Fruit fly (Drosophila melanogaster) whole organism, embryonic: ENCODE results near the gene CG15027.
A peak's percentile ranks its signal among the peaks of the same experiment; 100 is the strongest.

Experiments
- Antp ChIP-seq: fragments of 200-800 bp; sonication (Bioruptor generic); optimal IDR thresholded peaks from 3 replicates; lab custom pipeline; 2016; ENCODE audit warnings: missing biosample characterization, missing genetic modification characterization
- B-H2 ChIP-seq: fragments of 200-800 bp; sonication (Bioruptor generic); optimal IDR thresholded peaks from 2 replicates; lab custom pipeline; 2018; ENCODE audit warnings: missing biosample characterization, mild to moderate bottlenecking, missing genetic modification characterization
- BEAF-32 ChIP-seq: fragments of 200-800 bp; sonication (Bioruptor generic); optimal IDR thresholded peaks from 3 replicates; lab custom pipeline; 2017; ENCODE audit warnings: missing biosample characterization, missing genetic modification characterization, mild to moderate bottlenecking, moderate library complexity, missing genetic modification reagents
- CG10209 ChIP-seq: fragments of 200-800 bp; sonication (Bioruptor generic); optimal IDR thresholded peaks from 3 replicates; lab custom pipeline; 2017; ENCODE audit warnings: missing biosample characterization, mild to moderate bottlenecking, missing genetic modification characterization, missing genetic modification reagents
- CG11456 ChIP-seq: fragments of 200-800 bp; sonication (Bioruptor generic); IDR thresholded peaks from 3 replicates; pipeline ENCODE4 v1.3.6; 2022; ENCODE audit warnings: missing biosample characterization, missing genetic modification characterization
- CG12155 ChIP-seq: fragments of 200-800 bp; sonication (Bioruptor generic); optimal IDR thresholded peaks from 3 replicates; lab custom pipeline; 2016; ENCODE audit warnings: missing biosample characterization, missing genetic modification characterization
- CG12391 ChIP-seq: fragments of 200-800 bp; sonication (Bioruptor generic); optimal IDR thresholded peaks from 3 replicates; lab custom pipeline; 2018; ENCODE audit warnings: missing biosample characterization, mild to moderate bottlenecking, missing genetic modification characterization, moderate library complexity
- CG12659 ChIP-seq: fragments of 200-800 bp; sonication (Bioruptor generic); optimal IDR thresholded peaks from 3 replicates; lab custom pipeline; 2017; ENCODE audit warnings: mild to moderate bottlenecking, missing biosample characterization, missing genetic modification reagents, missing genetic modification characterization
- CG13287 ChIP-seq: fragments of 200-800 bp; sonication (Bioruptor generic); IDR thresholded peaks from 2 replicates; pipeline ENCODE4 v1.3.6; 2022; ENCODE audit warnings: missing biosample characterization, missing genetic modification characterization; ENCODE audit not compliant: partially characterized antibody
- CG13424 ChIP-seq: fragments of 200-800 bp; sonication (Bioruptor generic); optimal IDR thresholded peaks from 2 replicates; lab custom pipeline; 2019; ENCODE audit warnings: missing biosample characterization, mild to moderate bottlenecking, missing genetic modification characterization, moderate library complexity
- CG15479 ChIP-seq: fragments of 200-800 bp; sonication (Bioruptor generic); optimal IDR thresholded peaks from 3 replicates; lab custom pipeline; 2019; ENCODE audit warnings: missing biosample characterization, mild to moderate bottlenecking, missing genetic modification characterization, moderate library complexity
- CG17328 ChIP-seq: fragments of 200-800 bp; sonication (Bioruptor generic); IDR thresholded peaks from 2 replicates; pipeline ENCODE4 v1.3.6; 2022; ENCODE audit warnings: missing biosample characterization, missing genetic modification characterization
- CG17385 ChIP-seq: fragments of 200-800 bp; sonication (Bioruptor generic); optimal IDR thresholded peaks from 3 replicates; lab custom pipeline; 2018; ENCODE audit warnings: missing biosample characterization, mild to moderate bottlenecking, missing genetic modification characterization
- CG17802 ChIP-seq: fragments of 200-800 bp; sonication (Bioruptor generic); optimal IDR thresholded peaks from 2 replicates; lab custom pipeline; 2018; ENCODE audit warnings: missing biosample characterization, mild to moderate bottlenecking, missing genetic modification characterization, moderate library complexity
- CG2678 ChIP-seq: fragments of 200-800 bp; sonication (Bioruptor generic); optimal IDR thresholded peaks from 3 replicates; lab custom pipeline; 2019; ENCODE audit warnings: missing biosample characterization, mild to moderate bottlenecking, missing genetic modification characterization, moderate library complexity
- CG3847 ChIP-seq: fragments of 200-800 bp; sonication (Bioruptor generic); IDR thresholded peaks from 2 replicates; pipeline ENCODE4 v1.3.6; 2022; ENCODE audit warnings: missing biosample characterization, missing genetic modification characterization
- CG4617 ChIP-seq: fragments of 200-800 bp; sonication (Bioruptor generic); optimal IDR thresholded peaks from 3 replicates; lab custom pipeline; 2016; ENCODE audit warnings: missing biosample characterization, missing genetic modification characterization, borderline replicate concordance
- CG7357 ChIP-seq: fragments of 200-800 bp; sonication (Bioruptor generic); IDR thresholded peaks from 3 replicates; pipeline ENCODE4 v1.3.6; 2022; ENCODE audit warnings: missing biosample characterization, missing genetic modification characterization
- CG7372 ChIP-seq: fragments of 200-800 bp; sonication (Bioruptor generic); IDR thresholded peaks from 2 replicates; pipeline ENCODE4 v1.3.6; 2022; ENCODE audit warnings: missing biosample characterization, missing genetic modification characterization
- CG8924 ChIP-seq: fragments of 200-800 bp; optimal IDR thresholded peaks from 3 replicates; lab custom pipeline; 2019; ENCODE audit warnings: missing biosample characterization, mild to moderate bottlenecking, missing genetic modification characterization, moderate library complexity
- CG9727 ChIP-seq: fragments of 200-800 bp; sonication (Bioruptor generic); optimal IDR thresholded peaks from 3 replicates; lab custom pipeline; 2017; ENCODE audit warnings: missing biosample characterization, mild to moderate bottlenecking, missing genetic modification characterization
- CG9932 ChIP-seq: fragments of 200-800 bp; sonication (Bioruptor generic); IDR thresholded peaks from 2 replicates; pipeline ENCODE4 v1.3.6; 2022; ENCODE audit warnings: missing biosample characterization, missing genetic modification characterization
- Dip2 ChIP-seq: fragments of 200-800 bp; sonication (Bioruptor generic); IDR thresholded peaks from 2 replicates; pipeline ENCODE4 v1.3.6; 2022; ENCODE audit warnings: missing biosample characterization, missing genetic modification characterization
- HLH3B ChIP-seq: fragments of 200-800 bp; sonication (Bioruptor generic); IDR thresholded peaks from 2 replicates; pipeline ENCODE4 v1.3.6; 2022; ENCODE audit warnings: missing biosample characterization, missing genetic modification characterization
- HLH4C ChIP-seq: fragments of 200-800 bp; sonication (Bioruptor generic); IDR thresholded peaks from 3 replicates; pipeline ENCODE4 v1.3.6; 2022; ENCODE audit warnings: missing biosample characterization, missing genetic modification characterization; ENCODE audit not compliant: partially characterized antibody
- Hmr ChIP-seq: fragments of 200-800 bp; sonication (Bioruptor generic); optimal IDR thresholded peaks from 3 replicates; lab custom pipeline; 2017; ENCODE audit warnings: mild to moderate bottlenecking, missing biosample characterization, missing genetic modification reagents, missing genetic modification characterization
- Jarid2 ChIP-seq: fragments of 200-800 bp; sonication (Bioruptor generic); optimal IDR thresholded peaks from 3 replicates; lab custom pipeline; 2017; ENCODE audit warnings: mild to moderate bottlenecking, missing biosample characterization, missing genetic modification reagents, missing genetic modification characterization
- MBD-R2 ChIP-seq: fragments of 200-800 bp; sonication (Bioruptor generic); IDR thresholded peaks from 2 replicates; pipeline ENCODE4 v1.3.6; 2022; ENCODE audit warnings: missing biosample characterization, missing genetic modification characterization
- Mes4 ChIP-seq: fragments of 200-800 bp; sonication (Bioruptor generic); optimal IDR thresholded peaks from 2 replicates; lab custom pipeline; 2016; ENCODE audit warnings: missing biosample characterization, missing genetic modification characterization
- Myb ChIP-seq: fragments of 200-800 bp; sonication (Bioruptor generic); optimal IDR thresholded peaks from 2 replicates; lab custom pipeline; 2016; ENCODE audit warnings: missing biosample characterization, missing genetic modification characterization
- NC2α ChIP-seq: fragments of 200-800 bp; sonication (Bioruptor generic); optimal IDR thresholded peaks from 2 replicates; lab custom pipeline; 2016; ENCODE audit warnings: missing biosample characterization, missing genetic modification characterization
- amos ChIP-seq: fragments of 200-800 bp; sonication (Bioruptor generic); IDR thresholded peaks from 2 replicates; pipeline ENCODE4 v1.3.6; 2022; ENCODE audit warnings: missing biosample characterization, missing genetic modification characterization; ENCODE audit not compliant: partially characterized antibody
- ash1 ChIP-seq: fragments of 200-800 bp; sonication (Bioruptor generic); optimal IDR thresholded peaks from 2 replicates; lab custom pipeline; 2018; ENCODE audit warnings: missing biosample characterization, mild to moderate bottlenecking, missing genetic modification characterization
- bsh ChIP-seq, 2 experiments: fragments of 200-800 bp; sonication (Bioruptor generic); optimal IDR thresholded peaks; 2 replicates each; lab custom pipeline; 2017 to 2018; ENCODE audit warnings: mild to moderate bottlenecking in 2 of 2, missing biosample characterization in 2 of 2, missing genetic modification characterization in 2 of 2, moderate library complexity in 1 of 2
- caup ChIP-seq: fragments of 200-800 bp; sonication (Bioruptor generic); optimal IDR thresholded peaks from 3 replicates; lab custom pipeline; 2017; ENCODE audit warnings: missing biosample characterization, mild to moderate bottlenecking, missing genetic modification characterization, moderate library complexity; ENCODE audit not compliant: severe bottlenecking
- chif ChIP-seq, 2 experiments: fragments of 200-800 bp; sonication (Bioruptor generic); optimal IDR thresholded peaks; 3 replicates each; lab custom pipeline; 2016; ENCODE audit warnings: missing biosample characterization in 2 of 2, missing genetic modification characterization in 2 of 2
- chn ChIP-seq: fragments of 200-800 bp; sonication (Bioruptor generic); optimal IDR thresholded peaks from 2 replicates; lab custom pipeline; 2016; ENCODE audit warnings: missing biosample characterization, missing genetic modification characterization
- ci ChIP-seq: fragments of 200-800 bp; sonication (Bioruptor generic); IDR thresholded peaks from 3 replicates; pipeline ENCODE4 v1.3.6; 2022; ENCODE audit warnings: missing biosample characterization, missing genetic modification characterization
- gfzf ChIP-seq: fragments of 200-800 bp; sonication (Bioruptor generic); optimal IDR thresholded peaks from 2 replicates; lab custom pipeline; 2016; ENCODE audit warnings: missing biosample characterization, mild to moderate bottlenecking, missing genetic modification characterization, moderate library complexity
- ind ChIP-seq: fragments of 200-800 bp; sonication (Bioruptor generic); optimal IDR thresholded peaks from 3 replicates; lab custom pipeline; 2016; ENCODE audit warnings: missing biosample characterization, missing genetic modification characterization
- ken ChIP-seq: fragments of 200-800 bp; sonication (Bioruptor generic); IDR thresholded peaks from 3 replicates; pipeline ENCODE4 v1.3.6; 2022; ENCODE audit warnings: missing biosample characterization, missing genetic modification characterization
- nerfin-1 ChIP-seq: fragments of 200-800 bp; sonication (Bioruptor generic); optimal IDR thresholded peaks from 3 replicates; lab custom pipeline; 2019; ENCODE audit warnings: missing biosample characterization, mild to moderate bottlenecking, missing genetic modification characterization, moderate library complexity
- pum ChIP-seq: fragments of 200-800 bp; sonication (Bioruptor generic); optimal IDR thresholded peaks from 2 replicates; lab custom pipeline; 2016; ENCODE audit warnings: missing biosample characterization, missing genetic modification characterization
- ranshi ChIP-seq: fragments of 200-800 bp; sonication (Bioruptor generic); IDR thresholded peaks from 2 replicates; pipeline ENCODE4 v1.3.6; 2022; ENCODE audit warnings: missing biosample characterization, missing genetic modification characterization
- row ChIP-seq: fragments of 200-800 bp; sonication (Bioruptor generic); IDR thresholded peaks from 3 replicates; pipeline ENCODE4 v1.3.6; 2022; ENCODE audit warnings: missing biosample characterization, missing genetic modification characterization
- twi ChIP-seq: fragments of 200-800 bp; optimal IDR thresholded peaks from 2 replicates; lab custom pipeline; 2019; ENCODE audit warnings: missing biosample characterization, mild to moderate bottlenecking, missing genetic modification characterization, moderate library complexity
- unpg ChIP-seq: fragments of 200-800 bp; sonication (Bioruptor generic); optimal IDR thresholded peaks from 3 replicates; lab custom pipeline; 2018; ENCODE audit warnings: missing biosample characterization, mild to moderate bottlenecking, missing genetic modification characterization, moderate library complexity
- yki ChIP-seq: fragments of >200 bp; optimal IDR thresholded peaks from 3 replicates; lab custom pipeline; 2018

CG15027 gene

DNA sequence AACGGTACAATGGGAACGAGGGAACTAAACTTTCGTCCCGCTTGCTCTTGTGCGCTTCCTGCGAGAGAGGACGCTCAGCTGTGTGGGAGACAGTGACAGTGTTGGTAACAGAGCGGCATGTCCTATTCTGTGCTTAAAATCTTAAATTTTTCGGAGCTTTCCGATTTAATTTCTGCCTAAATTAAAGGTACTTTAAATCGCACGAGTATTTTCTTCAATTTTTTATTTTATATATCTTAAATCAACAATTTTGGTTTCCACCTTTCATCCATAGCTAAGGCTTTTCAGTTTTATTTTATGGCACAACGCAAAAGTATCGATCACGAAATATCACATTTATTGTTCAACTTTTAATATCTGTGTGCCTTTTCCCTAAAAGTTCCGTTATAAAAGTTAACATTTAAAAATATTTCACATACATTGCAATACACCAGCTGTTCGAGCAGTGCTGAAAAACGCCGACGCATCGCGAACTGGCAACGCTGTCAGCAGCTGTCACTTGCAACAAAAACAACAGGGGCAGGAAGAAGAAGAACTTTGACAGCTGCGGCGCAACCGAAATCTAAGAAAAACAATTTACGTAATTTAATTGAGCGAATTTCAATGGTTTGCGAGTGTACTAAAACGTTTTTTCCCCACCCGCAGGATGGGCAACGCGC, 22.1 kb downstream of the CG15027 start, which contains the start of the genes hiw and ND-B18 (continued):
- TF ChIP-seq HLH3B (GFP tag; lab: Robert Waterston, UW) (no peak), CG9932 (GFP tag; lab: Robert Waterston, UW) (peak; percentile 23; the same call in 1 of the 2 replicates), CG11456 (GFP tag; lab: Robert Waterston, UW) (peak; percentile 54; the same call in 1 of the 3 replicates), yki (no peak), CG13424 (tag; lab: Kevin White, UChicago) (peak; percentile 4), Myb (GFP tag; lab: Kevin White, UChicago) (peak; percentile 95), chn (GFP tag; lab: Kevin White, UChicago) (no peak), CG7372 (GFP tag; lab: Robert Waterston, UW) (no peak), amos (GFP tag; lab: Robert Waterston, UW) (peak; percentile 38; the same call in 1 of the 2 replicates), Mes4 (GFP tag; lab: Kevin White, UChicago) (peak; percentile 33), CG10209 (peak; percentile 9), CG12155 (GFP tag; lab: Kevin White, UChicago) (peak; percentile 11), ranshi (0 out of 2 replicates have a peak, but pooled peaks have one; percentile 15), CG13287 (peak; percentile 34; the same call in 1 of the 2 replicates), Hmr (peak; percentile 39), B-H2 (peak; percentile 43), CG15479 (GFP tag; lab: Kevin White, UChicago) (peak; percentile 63), ind (GFP tag; lab: Kevin White, UChicago) (peak; percentile 26), caup (peak; percentile 43), CG8924 (tag; lab: Kevin White, UChicago) (peak; percentile 21), row (GFP tag; lab: Robert Waterston, UW) (peak; percentile 23; the same call in 1 of the 3 replicates), ci (GFP tag; lab: Robert Waterston, UW) (0 out of 3 replicates have a peak, but pooled peaks have one; percentile 47), twi (no peak), CG2678 (no peak), pum (GFP tag; lab: Kevin White, UChicago) (no peak), CG17328 (GFP tag; lab: Robert Waterston, UW) (0 out of 2 replicates have a peak, but pooled peaks have one; percentile 22), NC2α (GFP tag; lab: Kevin White, UChicago) (no peak), CG7357 (GFP tag; lab: Robert Waterston, UW) (no peak), Antp (peak; percentile 10), unpg (peak; percentile 6), CG3847 (GFP tag; lab: Robert Waterston, UW) (peak; percentile 79), MBD-R2 (peak; percentile 91), HLH4C (GFP tag; lab: Robert Waterston, UW) (0 out of 3 replicates have a peak, but pooled peaks have one; percentile 11), CG12391 (peak; percentile 8), gfzf (GFP tag; lab: Kevin White, UChicago) (peak; percentile 40), Dip2 (no peak), bsh (GFP tag; optimal IDR thresholded peaks at IDR 0.05; lab: Kevin White, UChicago) (no peak), nerfin-1 (peak; percentile 29), chif (GFP tag; optimal IDR thresholded peaks at IDR 0.05; lab: Kevin White, UChicago) (peak in 1 of 2 experiments; percentile 25), CG17802 (no peak), Jarid2 (no peak), CG9727 (GFP tag; lab: Kevin White, UChicago) (peak; percentile 26), BEAF-32 (GFP tag; lab: Kevin White, UChicago) (peak; percentile 36), ken (GFP tag; lab: Robert Waterston, UW) (0 out of 3 replicates have a peak, but pooled peaks have one; percentile 15), ash1 (no peak), CG4617 (GFP tag; lab: Kevin White, UChicago) (peak; percentile 73), CG12659 (peak; percentile 71), CG17385 (GFP tag; lab: Kevin White, UChicago) (peak; percentile 96)
